Fruit fly (Drosophila melanogaster): Measurements from ENCODE around the gene CG31109.
A peak's percentile ranks its signal among the peaks of the same experiment; 100 is the strongest.

The CG31109 gene

dm6 chr3R:25078665-25079064 lies 24.2 kb upstream of the CG31109 start:
- TF ChIP-seq cic (GFP tag; optimal IDR thresholded peaks at IDR 0.05) (no peak), CG14711 (tag; optimal IDR thresholded peaks at IDR 0.05) (no peak), CG5204 (GFP tag; optimal IDR thresholded peaks at IDR 0.05) (no peak), kay (GFP tag; ENCODE audit: borderline replicate concordance) (no peak), Mnt (GFP tag; optimal IDR thresholded peaks at IDR 0.05) (no peak), tj (GFP tag; optimal IDR thresholded peaks at IDR 0.05) (no peak), CG7045 (GFP tag; optimal IDR thresholded peaks at IDR 0.05) (no peak), CG7101 (tag; optimal IDR thresholded peaks at IDR 0.05) (no peak), CG33017 (tag; optimal IDR thresholded peaks at IDR 0.05) (no peak), Clk (GFP tag; optimal IDR thresholded peaks at IDR 0.05) (no peak)

dm6 chr3R:25077280-25077820 lies 22.9 kb upstream of the CG31109 start:
- no peak for TF ChIP-seq bab1 (GFP tag; optimal IDR thresholded peaks at IDR 0.05)

- TF ChIP-seq cic (GFP tag; optimal IDR thresholded peaks at IDR 0.05) (no peak), Clk (GFP tag; optimal IDR thresholded peaks at IDR 0.05) (no peak), tj (GFP tag; optimal IDR thresholded peaks at IDR 0.05) (no peak), Crg-1 (GFP tag; optimal IDR thresholded peaks at IDR 0.05) (no peak), ovo (GFP tag; optimal IDR thresholded peaks at IDR 0.05) (no peak), kay (GFP tag; ENCODE audit: borderline replicate concordance) (no peak), CG11617 (GFP tag; optimal IDR thresholded peaks at IDR 0.05) (peak; percentile 12), Hr96 (GFP tag; optimal IDR thresholded peaks at IDR 0.05) (no peak), CG7101 (tag; optimal IDR thresholded peaks at IDR 0.05) (peak; percentile 59), CG1620 (GFP tag; optimal IDR thresholded peaks at IDR 0.05) (no peak), bab1 (GFP tag; optimal IDR thresholded peaks at IDR 0.05) (no peak), CG12768 (GFP tag; optimal IDR thresholded peaks at IDR 0.05) (peak; percentile 9), toe (GFP tag; optimal IDR thresholded peaks at IDR 0.05) (peak; percentile 30), cnc (optimal IDR thresholded peaks at IDR 0.05) (no peak), CG14711 (tag; optimal IDR thresholded peaks at IDR 0.05) (peak; percentile 59), CG5204 (GFP tag; optimal IDR thresholded peaks at IDR 0.05) (no peak), CG33017 (tag; optimal IDR thresholded peaks at IDR 0.05) (no peak), pad (GFP tag; optimal IDR thresholded peaks at IDR 0.05) (no peak), CG7045 (GFP tag; optimal IDR thresholded peaks at IDR 0.05) (no peak), Mnt (GFP tag; optimal IDR thresholded peaks at IDR 0.05) (peak; percentile 96)
Observed at dm6 chr3R:25074558-25074964, 20.1 kb upstream of the CG31109 start, which contains the start of the genes shams and CG11920. shams (minus strand) TSS chr3R:25074607. CG11920 (plus strand) TSS chr3R:25074877.

dm6 chr3R:25070871-25071270 lies 16.4 kb upstream of the CG31109 start, which contains the start of gene CG11836:
CG11836 (plus strand) TSS chr3R:25071126.
- TF ChIP-seq CG5204 (GFP tag; optimal IDR thresholded peaks at IDR 0.05) (no peak), CG1620 (GFP tag; optimal IDR thresholded peaks at IDR 0.05) (no peak), tj (GFP tag; optimal IDR thresholded peaks at IDR 0.05) (no peak), CG7101 (tag; optimal IDR thresholded peaks at IDR 0.05) (no peak), CG14711 (tag; optimal IDR thresholded peaks at IDR 0.05) (no peak)

dm6 chr3R:25069569-25069968 lies 15.1 kb upstream of the CG31109 start, which contains the start of the genes Stt3B and CG11839:
Stt3B (minus strand) TSS chr3R:25069637.
CG11839 (plus strand) TSS chr3R:25069927.
- peak; percentile 77 for TF ChIP-seq CG11617 (GFP tag; optimal IDR thresholded peaks at IDR 0.05)
- no peak for TF ChIP-seq CG5204 (GFP tag; optimal IDR thresholded peaks at IDR 0.05)
- no peak for TF ChIP-seq kay (GFP tag; ENCODE audit: borderline replicate concordance)
- TF ChIP-seq Crg-1 (GFP tag; optimal IDR thresholded peaks at IDR 0.05), result peak; percentile 45
- TF ChIP-seq CG12768 (GFP tag; optimal IDR thresholded peaks at IDR 0.05), result peak; percentile 33
- TF ChIP-seq tj (GFP tag; optimal IDR thresholded peaks at IDR 0.05), result peak; percentile 56
- peak; percentile 82 for TF ChIP-seq Mnt (GFP tag; optimal IDR thresholded peaks at IDR 0.05)
- TF ChIP-seq cnc (optimal IDR thresholded peaks at IDR 0.05), result no peak
- peak; percentile 48 for TF ChIP-seq CG33017 (tag; optimal IDR thresholded peaks at IDR 0.05)
- peak; percentile 88 for TF ChIP-seq CG1620 (GFP tag; optimal IDR thresholded peaks at IDR 0.05)
- peak; percentile 76 for TF ChIP-seq CG7101 (tag; optimal IDR thresholded peaks at IDR 0.05)
- TF ChIP-seq pad (GFP tag; optimal IDR thresholded peaks at IDR 0.05), result peak; percentile 46
- peak; percentile 69 for TF ChIP-seq CG14711 (tag; optimal IDR thresholded peaks at IDR 0.05)
- TF ChIP-seq Hr96 (GFP tag; optimal IDR thresholded peaks at IDR 0.05), result no peak
- no peak for TF ChIP-seq cic (GFP tag; optimal IDR thresholded peaks at IDR 0.05)
- peak; percentile 84 for TF ChIP-seq bab1 (GFP tag; optimal IDR thresholded peaks at IDR 0.05)
- TF ChIP-seq Clk (GFP tag; optimal IDR thresholded peaks at IDR 0.05), result peak; percentile 51
- TF ChIP-seq ovo (GFP tag; optimal IDR thresholded peaks at IDR 0.05), result peak; percentile 45
- peak; percentile 88 for TF ChIP-seq toe (GFP tag; optimal IDR thresholded peaks at IDR 0.05)
- TF ChIP-seq CG7045 (GFP tag; optimal IDR thresholded peaks at IDR 0.05), result peak; percentile 54

dm6 chr3R:25066856-25067255 lies 12.4 kb upstream of the CG31109 start:
- no peak for TF ChIP-seq kay (GFP tag; ENCODE audit: borderline replicate concordance)
- TF ChIP-seq CG14711 (tag; optimal IDR thresholded peaks at IDR 0.05), result no peak
- TF ChIP-seq Clk (GFP tag; optimal IDR thresholded peaks at IDR 0.05), result no peak
- no peak for TF ChIP-seq ovo (GFP tag; optimal IDR thresholded peaks at IDR 0.05)
- TF ChIP-seq Hr96 (GFP tag; optimal IDR thresholded peaks at IDR 0.05), result no peak
- no peak for TF ChIP-seq CG11617 (GFP tag; optimal IDR thresholded peaks at IDR 0.05)
- TF ChIP-seq CG12768 (GFP tag; optimal IDR thresholded peaks at IDR 0.05), result no peak
- no peak for TF ChIP-seq CG5204 (GFP tag; optimal IDR thresholded peaks at IDR 0.05)
- TF ChIP-seq toe (GFP tag; optimal IDR thresholded peaks at IDR 0.05), result no peak
- no peak for TF ChIP-seq cic (GFP tag; optimal IDR thresholded peaks at IDR 0.05)
- no peak for TF ChIP-seq Crg-1 (GFP tag; optimal IDR thresholded peaks at IDR 0.05)
- no peak for TF ChIP-seq CG7101 (tag; optimal IDR thresholded peaks at IDR 0.05)
- TF ChIP-seq pad (GFP tag; optimal IDR thresholded peaks at IDR 0.05), result no peak
